2 worm cellular contexts compared by ENCODE assay signal in genomic region chrII:11016435-11016834, ce11.
TF ChIP-seq lines count a peak whose summit lies in the region.

No protein-coding gene starts in this region.

TF ChIP-seq in whole organism, L3 larva, 47 proteins besides CTCF, POLR2A, EP300 and RAD21:
- peak; percentile 17 for TF ChIP-seq nfya-1 (tag; optimal IDR thresholded peaks at IDR 0.05; lab: Kevin White, UChicago; ENCODE audit: insufficient read depth)
- TF ChIP-seq ceh-16 (tag; optimal IDR thresholded peaks at IDR 0.05; lab: Kevin White, UChicago): peak; percentile 8
- TF ChIP-seq unc-62 (GFP tag; optimal IDR thresholded peaks at IDR 0.05; lab: Kevin White, UChicago): no peak

TF ChIP-seq in whole organism, L4 larva, 104 proteins besides CTCF, POLR2A, EP300 and RAD21:
- TF ChIP-seq lin-1 (GFP tag; IDR thresholded peaks at IDR 0.05; lab: Robert Waterston, UW) (no peak), mep-1 (tag; optimal IDR thresholded peaks at IDR 0.05; lab: Kevin White, UChicago) (no peak), madf-9 (GFP tag; conservative IDR thresholded peaks at IDR 0.05; lab: Robert Waterston, UW) (no peak), mdl-1 (tag; optimal IDR thresholded peaks at IDR 0.05; lab: Kevin White, UChicago) (no peak), hif-1 (tag; optimal IDR thresholded peaks at IDR 0.05; lab: Kevin White, UChicago) (no peak), mdt-29 (GFP tag; IDR thresholded peaks at IDR 0.05; lab: Robert Waterston, UW) (no peak), aha-1 (tag; lab: Kevin White, UChicago) (peak; percentile 95), egl-43 (GFP tag; IDR thresholded peaks at IDR 0.05; lab: Robert Waterston, UW) (no peak), pha-4 (GFP tag; IDR thresholded peaks at IDR 0.05; lab: Robert Waterston, UW) (no peak), pha-4 (tag; optimal IDR thresholded peaks at IDR 0.05; lab: Kevin White, UChicago) (no peak), cey-2 (tag; optimal IDR thresholded peaks at IDR 0.05; lab: Kevin White, UChicago; ENCODE audit: borderline replicate concordance, insufficient read depth) (no peak), nhr-11 (tag; optimal IDR thresholded peaks at IDR 0.05; lab: Kevin White, UChicago) (no peak), ama-1 (optimal IDR thresholded peaks at IDR 0.05; lab: Kevin White, UChicago) (peak; percentile 9), pqm-1 (tag; optimal IDR thresholded peaks at IDR 0.05; lab: Kevin White, UChicago) (no peak), fkh-10 (GFP tag; optimal IDR thresholded peaks at IDR 0.05; lab: Kevin White, UChicago) (no peak), zfp-3 (GFP tag; conservative IDR thresholded peaks at IDR 0.05; lab: Robert Waterston, UW) (no peak), lin-29 (GFP tag; IDR thresholded peaks at IDR 0.05; lab: Robert Waterston, UW) (0 out of 2 replicates have a peak, but pooled peaks have one; percentile 7), lin-38 (GFP tag; IDR thresholded peaks at IDR 0.05; lab: Robert Waterston, UW) (no peak), zip-2 (tag; optimal IDR thresholded peaks at IDR 0.05; lab: Kevin White, UChicago) (no peak), ceh-32 (tag; optimal IDR thresholded peaks at IDR 0.05; lab: Kevin White, UChicago; ENCODE audit: poor library complexity) (no peak), Y5F2A.4 (GFP tag; optimal IDR thresholded peaks at IDR 0.05; lab: Kevin White, UChicago) (no peak), nhr-102 (tag; optimal IDR thresholded peaks at IDR 0.05; lab: Kevin White, UChicago) (no peak), lsy-2 (tag; optimal IDR thresholded peaks at IDR 0.05; lab: Kevin White, UChicago) (no peak), daf-8 (GFP tag; IDR thresholded peaks at IDR 0.05; lab: Robert Waterston, UW) (no peak), ceh-62 (tag; optimal IDR thresholded peaks at IDR 0.05; lab: Kevin White, UChicago) (no peak), php-3 (GFP tag; IDR thresholded peaks at IDR 0.05; lab: Robert Waterston, UW) (no peak)
TF ChIP-seq in whole organism, L4 larva: peak in this region for 3.

Comparison
In these comparisons a context has a peak if more than half of its experiments do, and no peak if none do; other contexts are left out.
1. Of the 28 proteins assayed by ChIP-seq in both whole organism, L4 larva and whole organism, L3 larva: peak only in whole organism, L4 larva: ama-1; only in whole organism, L3 larva: none; in both: none; in neither: 27.